Worm (Caenorhabditis elegans) whole organism, L1 larva: ENCODE results near the gene str-204.

Experiments
- aly-2 ChIP-seq: fragments of 150-350 bp; optimal IDR thresholded peaks from 2 replicates; lab custom pipeline; 2014; ENCODE audit warnings: missing biosample characterization, missing genetic modification characterization
- ceh-82 ChIP-seq, 3 experiments: fragments of 150-350 bp in 1 of 3; sonication (generic microtip) in 2 of 3; optimal IDR thresholded peaks; 2 replicates each; lab custom pipeline; 2014 to 2017; ENCODE audit warnings: missing biosample characterization in 3 of 3, missing genetic modification characterization in 3 of 3
- lin-13 ChIP-seq: fragments of 150-350 bp; optimal IDR thresholded peaks from 2 replicates; lab custom pipeline; 2014; ENCODE audit warnings: missing biosample characterization, missing genetic modification reagents, missing genetic modification characterization
- nhr-11 ChIP-seq: fragments of 150-350 bp; optimal IDR thresholded peaks from 2 replicates; lab custom pipeline; 2014; ENCODE audit warnings: missing biosample characterization, missing genetic modification characterization
- snpc-4 ChIP-seq: fragments of 150-350 bp; optimal IDR thresholded peaks from 2 replicates; lab custom pipeline; 2014; ENCODE audit warnings: missing biosample characterization, missing genetic modification characterization
- unc-130 ChIP-seq: fragments of 150-350 bp; optimal IDR thresholded peaks from 2 replicates; lab custom pipeline; 2017; ENCODE audit warnings: missing biosample characterization, missing genetic modification characterization, inconsistent platforms

- no peak for TF ChIP-seq aly-2 (tag; lab: Kevin White, UChicago)
- no peak for TF ChIP-seq snpc-4 (tag; lab: Kevin White, UChicago)
- TF ChIP-seq ceh-82 (tag; optimal IDR thresholded peaks at IDR 0.05; lab: Kevin White, UChicago): no peak
- no peak for TF ChIP-seq nhr-11 (tag; lab: Kevin White, UChicago)
- TF ChIP-seq unc-130 (tag; lab: Kevin White, UChicago): no peak
- no peak for TF ChIP-seq lin-13
Observed at ce11 chrV:7199932-7200331, 40.4 kb downstream of the str-204 start, which contains the start of gene F09G2.1.
